Worm (Caenorhabditis elegans): ENCODE data around the gene gcc-2.

DNA sequence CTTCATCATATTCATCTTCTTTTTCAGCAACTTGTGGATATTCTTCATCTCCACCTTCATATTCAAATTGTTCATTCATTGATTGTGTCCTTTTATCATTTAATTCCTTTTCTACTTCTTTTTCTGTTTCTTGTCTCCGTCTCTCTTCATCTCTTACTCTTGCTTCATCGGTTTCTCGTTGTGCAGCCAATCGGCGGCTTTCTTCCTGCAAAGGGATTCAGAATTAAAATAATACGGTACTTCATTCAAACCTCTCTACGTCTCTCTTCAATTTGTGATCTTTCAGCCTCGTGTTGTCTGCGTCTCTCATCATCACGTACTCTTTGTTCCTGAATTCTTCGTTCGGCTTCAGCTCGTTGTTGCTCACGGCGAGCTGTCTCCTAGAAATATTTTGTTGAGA is 21.3 kb downstream of the gcc-2 start:
- TF ChIP-seq elt-1 (tag; optimal IDR thresholded peaks at IDR 0.05; ENCODE audit: borderline replicate concordance, insufficient read depth) (no peak), unc-39 (tag; optimal IDR thresholded peaks at IDR 0.05) (no peak), snpc-4 (tag; optimal IDR thresholded peaks at IDR 0.05) (no peak), unc-62 (GFP tag; optimal IDR thresholded peaks at IDR 0.05) (no peak), hlh-1 (tag; optimal IDR thresholded peaks at IDR 0.05) (no peak), nhr-237 (tag; optimal IDR thresholded peaks at IDR 0.05) (no peak), mep-1 (tag; optimal IDR thresholded peaks at IDR 0.05) (no peak), sptf-1 (tag; optimal IDR thresholded peaks at IDR 0.05) (no peak), ceh-43 (GFP tag; optimal IDR thresholded peaks at IDR 0.05) (no peak), nhr-12 (tag; optimal IDR thresholded peaks at IDR 0.05) (no peak)
